Fruit fly (Drosophila melanogaster) whole organism, pupa: Measurements from ENCODE around the gene Polr2I.
A peak's percentile ranks its signal among the peaks of the same experiment; 100 is the strongest.

ENCODE experiments used
- CG10348 ChIP-seq: fragments of 200-800 bp; sonication (Bioruptor generic); IDR thresholded peaks from 2 replicates; pipeline ENCODE4 v1.3.6; 2022; ENCODE audit warnings: missing biosample characterization, missing genetic modification characterization
- CG12605 ChIP-seq: fragments of 200-800 bp; sonication (Bioruptor generic); IDR thresholded peaks from 2 replicates; pipeline ENCODE4 v1.3.6; 2022; ENCODE audit warnings: missing biosample characterization, missing genetic modification characterization
- CG13204 ChIP-seq: fragments of 200-800 bp; sonication (Bioruptor generic); optimal IDR thresholded peaks from 2 replicates; lab custom pipeline; 2018; ENCODE audit warnings: missing biosample characterization, mild to moderate bottlenecking, missing genetic modification characterization, moderate library complexity
- CG14655 ChIP-seq: fragments of 200-800 bp; sonication (Bioruptor generic); optimal IDR thresholded peaks from 3 replicates; lab custom pipeline; 2017; ENCODE audit warnings: mild to moderate bottlenecking, missing biosample characterization, missing genetic modification reagents, missing genetic modification characterization
- CG15710 ChIP-seq: fragments of 200-800 bp; sonication (Bioruptor generic); optimal IDR thresholded peaks from 2 replicates; lab custom pipeline; 2018; ENCODE audit warnings: missing biosample characterization, mild to moderate bottlenecking, missing genetic modification characterization, moderate library complexity
- CG17806 ChIP-seq: fragments of 200-800 bp; sonication (Bioruptor generic); optimal IDR thresholded peaks from 2 replicates; lab custom pipeline; 2018; ENCODE audit warnings: missing biosample characterization, mild to moderate bottlenecking, missing genetic modification characterization, moderate library complexity
- CG32121 ChIP-seq: fragments of 200-800 bp; sonication (Bioruptor generic); IDR thresholded peaks from 2 replicates; pipeline ENCODE4 v1.3.6; 2022; ENCODE audit warnings: missing biosample characterization, missing genetic modification characterization
- CG34367 ChIP-seq: fragments of 200-800 bp; sonication (Bioruptor generic); optimal IDR thresholded peaks from 2 replicates; lab custom pipeline; 2018; ENCODE audit warnings: missing biosample characterization, mild to moderate bottlenecking, missing genetic modification characterization
- CG4496 ChIP-seq: fragments of 200-800 bp; sonication (Bioruptor generic); IDR thresholded peaks from 3 replicates; pipeline ENCODE4 v1.3.6; 2022; ENCODE audit warnings: missing biosample characterization, missing genetic modification characterization
- CG8159 ChIP-seq: fragments of 200-800 bp; sonication (Bioruptor generic); optimal IDR thresholded peaks from 3 replicates; lab custom pipeline; 2018; ENCODE audit warnings: missing biosample characterization, mild to moderate bottlenecking, missing genetic modification characterization, moderate library complexity
- CG8301 ChIP-seq: fragments of 200-800 bp; sonication (Bioruptor generic); optimal IDR thresholded peaks from 2 replicates; lab custom pipeline; 2018; ENCODE audit warnings: missing biosample characterization, mild to moderate bottlenecking, missing genetic modification characterization
- CG9948 ChIP-seq: fragments of 200-800 bp; sonication (Bioruptor generic); optimal IDR thresholded peaks from 2 replicates; lab custom pipeline; 2018; ENCODE audit warnings: missing biosample characterization, mild to moderate bottlenecking, missing genetic modification characterization, moderate library complexity
- D1 ChIP-seq: fragments of 200-800 bp; sonication (Bioruptor generic); optimal IDR thresholded peaks from 2 replicates; lab custom pipeline; 2018; ENCODE audit warnings: missing biosample characterization, mild to moderate bottlenecking, missing genetic modification characterization, moderate library complexity
- EcR ChIP-seq: fragments of 200-800 bp; sonication (Bioruptor generic); optimal IDR thresholded peaks from 3 replicates; lab custom pipeline; 2019; ENCODE audit warnings: missing biosample characterization, missing genetic modification characterization, mild to moderate bottlenecking, moderate library complexity, missing genetic modification reagents
- Ets98B ChIP-seq: fragments of 200-800 bp; sonication (Bioruptor generic); IDR thresholded peaks from 2 replicates; pipeline ENCODE4 v1.3.6; 2022; ENCODE audit warnings: missing biosample characterization, missing genetic modification characterization
- Pif1A ChIP-seq: fragments of 200-800 bp; sonication (Bioruptor generic); optimal IDR thresholded peaks from 3 replicates; lab custom pipeline; 2016; ENCODE audit warnings: missing biosample characterization, missing genetic modification characterization
- Pif1B ChIP-seq: fragments of 200-800 bp; sonication (Bioruptor generic); optimal IDR thresholded peaks from 3 replicates; lab custom pipeline; 2016; ENCODE audit warnings: missing biosample characterization, missing genetic modification characterization
- Snoo ChIP-seq: fragments of 200-800 bp; sonication (Bioruptor generic); optimal IDR thresholded peaks from 3 replicates; lab custom pipeline; 2017; ENCODE audit warnings: missing biosample characterization, mild to moderate bottlenecking, missing genetic modification characterization, inconsistent platforms
- fd96Ca ChIP-seq: fragments of 200-800 bp; sonication (Bioruptor generic); IDR thresholded peaks from 3 replicates; pipeline ENCODE4 v1.3.6; 2022; ENCODE audit warnings: missing biosample characterization, missing genetic modification characterization
- gl ChIP-seq: fragments of 200-800 bp; sonication (Bioruptor generic); optimal IDR thresholded peaks from 2 replicates; lab custom pipeline; 2018; ENCODE audit warnings: missing biosample characterization, mild to moderate bottlenecking, missing genetic modification characterization
- rn ChIP-seq: fragments of 200-800 bp; sonication (Bioruptor generic); IDR thresholded peaks from 2 replicates; pipeline ENCODE4 v1.3.6; 2022; ENCODE audit warnings: missing biosample characterization, missing genetic modification characterization

The Polr2I gene

DNA sequence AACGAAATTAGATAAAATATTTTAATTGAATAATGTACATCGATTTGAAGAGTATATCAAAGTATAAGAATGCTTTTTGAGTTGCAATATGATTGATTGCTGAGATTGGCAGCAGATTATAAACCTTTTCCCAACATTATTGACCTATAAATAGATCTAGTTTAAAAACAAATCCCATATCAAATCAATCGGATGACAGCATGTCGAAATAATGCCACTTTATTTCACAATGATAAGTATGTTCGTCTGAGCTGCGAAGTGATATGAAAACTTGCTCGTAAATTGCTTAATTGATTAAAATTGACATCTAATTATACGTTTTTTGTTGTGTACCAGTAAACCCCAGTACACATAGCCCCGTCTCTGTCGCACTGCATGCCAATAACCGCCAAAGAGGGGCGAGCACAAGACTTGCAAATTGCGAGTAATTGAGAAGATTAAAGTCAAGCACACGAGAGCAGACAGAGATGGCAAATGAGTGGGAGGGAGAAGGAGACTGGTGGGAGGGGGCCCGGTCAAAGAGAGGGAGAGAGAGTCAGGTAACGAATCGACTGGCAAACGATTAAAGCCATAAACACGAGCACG is 25.8 kb upstream of the Polr2I start:
- TF ChIP-seq CG9948 (tag; lab: Kevin White, UChicago) (peak; percentile 77), Pif1A (GFP tag; lab: Kevin White, UChicago) (peak; percentile 28), CG8159 (peak; percentile 57), CG17806 (tag; lab: Kevin White, UChicago) (peak; percentile 18), CG4496 (GFP tag; lab: Robert Waterston, UW) (no peak), EcR (GFP tag; lab: Kevin White, UChicago) (peak; percentile 67), CG14655 (GFP tag; lab: Kevin White, UChicago) (peak; percentile 75), Pif1B (GFP tag; lab: Kevin White, UChicago) (no peak), CG8301 (tag; lab: Kevin White, UChicago) (peak; percentile 63), Snoo (tag; lab: Kevin White, UChicago) (peak; percentile 68), D1 (no peak), CG32121 (GFP tag; lab: Robert Waterston, UW) (no peak), CG12605 (GFP tag; lab: Robert Waterston, UW) (no peak), fd96Ca (no peak), CG34367 (tag; lab: Kevin White, UChicago) (peak; percentile 37), rn (GFP tag; lab: Robert Waterston, UW) (no peak), CG15710 (tag; lab: Kevin White, UChicago) (peak; percentile 47)
- TF ChIP-seq, all 21 proteins: peak for 10

DNA sequence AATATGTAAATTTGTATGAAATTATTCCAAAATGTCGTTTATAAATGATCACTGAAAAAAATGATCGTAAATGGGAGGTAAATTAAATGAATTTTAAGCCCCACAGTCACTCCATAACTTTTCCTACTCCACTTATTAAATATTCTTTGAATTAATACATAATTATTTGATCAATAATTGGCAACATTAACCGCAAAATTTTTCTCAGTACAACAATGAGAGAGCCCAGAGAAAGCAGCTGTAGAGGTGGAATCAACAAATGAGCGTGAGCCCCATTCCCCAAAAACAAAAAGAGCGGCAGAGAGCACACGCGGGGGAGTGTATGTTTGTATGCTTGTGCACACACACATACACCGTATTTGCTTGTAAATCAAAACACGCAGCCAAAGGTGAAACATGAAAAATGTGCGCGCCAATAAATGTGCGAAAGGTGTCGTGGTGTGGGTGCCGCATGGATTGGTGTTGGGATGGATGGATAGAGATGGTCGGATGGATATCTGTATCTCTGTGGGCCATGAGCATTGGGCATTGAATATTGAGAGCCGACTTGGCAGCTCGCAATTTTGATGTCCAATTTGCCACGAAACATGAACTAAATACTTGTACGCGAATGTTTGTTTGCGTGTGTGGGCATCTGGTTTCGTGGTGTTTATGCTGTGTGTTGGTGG is 25.0 kb upstream of the Polr2I start:
- TF ChIP-seq CG32121 (GFP tag; lab: Robert Waterston, UW) = no peak
- peak; percentile 96 for TF ChIP-seq CG15710 (tag; lab: Kevin White, UChicago)
- TF ChIP-seq rn (GFP tag; lab: Robert Waterston, UW) = no peak
- peak; percentile 97 for TF ChIP-seq CG9948 (tag; lab: Kevin White, UChicago)
- no peak for TF ChIP-seq Ets98B (GFP tag; lab: Robert Waterston, UW)
- TF ChIP-seq CG13204 (GFP tag; lab: Kevin White, UChicago) = peak; percentile 81
- no peak for TF ChIP-seq CG12605 (GFP tag; lab: Robert Waterston, UW)
- peak; percentile 96 for TF ChIP-seq CG34367 (tag; lab: Kevin White, UChicago)
- TF ChIP-seq Pif1A (GFP tag; lab: Kevin White, UChicago) = peak; percentile 93
- peak; percentile 96 for TF ChIP-seq CG8159
- TF ChIP-seq CG8301 (tag; lab: Kevin White, UChicago) = peak; percentile 98
- TF ChIP-seq CG17806 (tag; lab: Kevin White, UChicago) = peak; percentile 95
- peak; percentile 95 for TF ChIP-seq D1
- no peak for TF ChIP-seq CG10348 (GFP tag; lab: Robert Waterston, UW)
- TF ChIP-seq Snoo (tag; lab: Kevin White, UChicago) = peak; percentile 98
- no peak for TF ChIP-seq CG4496 (GFP tag; lab: Robert Waterston, UW)
- peak; percentile 94 for TF ChIP-seq Pif1B (GFP tag; lab: Kevin White, UChicago)
- peak; percentile 87 for TF ChIP-seq gl (tag; lab: Kevin White, UChicago)
- no peak for TF ChIP-seq fd96Ca
- peak; percentile 97 for TF ChIP-seq CG14655 (GFP tag; lab: Kevin White, UChicago)
- TF ChIP-seq EcR (GFP tag; lab: Kevin White, UChicago) = peak; percentile 3

DNA sequence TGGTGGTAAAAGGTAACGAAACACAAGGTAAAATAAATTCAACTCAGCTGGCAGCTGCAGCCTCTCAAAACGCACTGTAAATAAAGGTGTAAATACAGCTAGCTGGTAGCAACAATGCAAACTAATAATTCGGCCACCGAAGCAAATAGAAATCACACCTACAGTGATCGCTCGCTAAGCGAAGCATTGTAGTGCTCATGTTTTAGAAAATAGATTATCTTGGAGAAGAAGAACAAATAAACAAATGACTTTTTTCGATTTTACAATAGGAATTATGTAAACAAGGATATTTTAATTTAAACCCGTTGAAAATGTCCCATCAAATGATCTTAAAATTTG is 24.5 kb upstream of the Polr2I start:
- TF ChIP-seq CG32121 (GFP tag; lab: Robert Waterston, UW) (no peak), CG15710 (tag; lab: Kevin White, UChicago) (no peak), rn (GFP tag; lab: Robert Waterston, UW) (no peak), fd96Ca (no peak), D1 (no peak), CG34367 (tag; lab: Kevin White, UChicago) (no peak), gl (tag; lab: Kevin White, UChicago) (no peak), CG17806 (tag; lab: Kevin White, UChicago) (no peak), Pif1A (GFP tag; lab: Kevin White, UChicago) (no peak), EcR (GFP tag; lab: Kevin White, UChicago) (no peak), CG8301 (tag; lab: Kevin White, UChicago) (no peak), Snoo (tag; lab: Kevin White, UChicago) (no peak), CG4496 (GFP tag; lab: Robert Waterston, UW) (no peak), Ets98B (GFP tag; lab: Robert Waterston, UW) (no peak), CG9948 (tag; lab: Kevin White, UChicago) (no peak), CG8159 (no peak), CG10348 (GFP tag; lab: Robert Waterston, UW) (no peak), CG14655 (GFP tag; lab: Kevin White, UChicago) (no peak)

DNA sequence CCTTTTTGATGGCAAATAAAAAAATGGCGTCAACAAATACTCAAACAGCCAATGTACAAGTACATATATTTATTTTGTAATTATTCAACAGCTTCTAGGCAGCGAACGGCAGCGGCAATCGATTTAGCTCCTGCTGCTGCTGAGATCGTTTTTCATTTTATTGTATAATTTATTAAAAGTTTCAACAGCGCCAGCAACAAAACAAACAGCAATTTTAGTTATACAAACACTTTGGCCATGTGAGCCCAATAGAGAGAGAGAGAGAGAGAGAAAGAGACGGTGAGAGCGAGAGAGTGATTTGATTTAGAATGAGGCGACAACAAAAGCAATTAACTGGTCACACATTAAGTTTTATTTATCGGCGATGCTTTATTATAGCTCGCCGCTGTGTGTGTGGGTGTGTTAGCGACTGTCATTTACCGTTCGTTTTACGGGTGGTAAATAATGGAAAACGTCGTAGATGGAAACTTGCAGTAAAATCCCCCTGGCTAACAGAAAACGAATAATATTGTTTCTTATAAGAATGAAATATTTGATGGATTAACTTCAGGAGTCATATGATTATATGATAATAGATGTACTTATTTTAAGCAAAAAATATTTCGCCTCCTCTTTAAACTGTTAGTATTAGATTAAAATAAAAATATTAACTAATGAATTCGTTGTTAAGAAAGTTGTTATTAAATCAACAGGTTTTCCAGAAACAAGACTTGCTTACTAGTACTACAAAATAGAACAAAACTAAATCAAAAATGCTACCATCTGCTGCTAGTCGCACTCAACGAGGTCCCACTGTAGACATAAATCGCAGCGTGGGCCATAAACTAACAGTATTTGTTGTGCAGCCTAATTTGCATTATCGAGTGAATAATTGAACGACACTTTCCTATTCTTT is 23.6 kb upstream of the Polr2I start:
- TF ChIP-seq CG14655 (GFP tag; lab: Kevin White, UChicago) = no peak
- TF ChIP-seq CG34367 (tag; lab: Kevin White, UChicago) = no peak
- TF ChIP-seq, all 21 proteins: peak for 0
